Worm (Caenorhabditis elegans) whole organism, L4/young adult: ENCODE data around the gene fbxa-115.

Experiments
- W03F9.2 ChIP-seq: fragments of 150-350 bp; optimal IDR thresholded peaks from 2 replicates; lab custom pipeline; 2014; ENCODE audit warnings: missing biosample characterization, missing genetic modification characterization
- dao-5 ChIP-seq: sonication (generic microtip); optimal IDR thresholded peaks from 2 replicates; lab custom pipeline; 2016; ENCODE audit warnings: missing genotype, missing genetic modification characterization, moderate library complexity, missing compliant biosample characterization
- him-1 ChIP-seq: sonication (generic microtip); optimal IDR thresholded peaks from 2 replicates; lab custom pipeline; 2016; ENCODE audit warnings: missing genotype, missing genetic modification reagents, missing genetic modification characterization, missing compliant biosample characterization

ce11 chrV:20220604-20221003 is 28.7 kb upstream of the fbxa-115 start:
- TF ChIP-seq W03F9.2 (tag; lab: Kevin White, UChicago) (no peak), dao-5 (tag; lab: Kevin White, UChicago) (no peak), him-1 (tag; lab: Kevin White, UChicago) (no peak)
